Worm (Caenorhabditis elegans) whole organism, L3 larva: ENCODE measurements around the gene F17E9.4.

Source experiments
- elt-3 ChIP-seq, 3 experiments: fragments of 150-350 bp in 1 of 3; sonication (generic microtip) in 2 of 3; optimal IDR thresholded peaks; 2 replicates in 2 of 3; 4 replicates in 1 of 3; lab custom pipeline; 2014 to 2017; ENCODE audit warnings: missing biosample characterization in 3 of 3, missing genetic modification characterization in 3 of 3
- nfya-1 ChIP-seq: sonication (generic microtip); optimal IDR thresholded peaks from 2 replicates; lab custom pipeline; 2017; ENCODE audit warnings: missing genetic modification characterization, mild to moderate bottlenecking, missing compliant biosample characterization, antibody characterized with exemption, moderate library complexity; ENCODE audit not compliant: insufficient read depth
- nhr-237 ChIP-seq: fragments of 150-350 bp; optimal IDR thresholded peaks from 2 replicates; lab custom pipeline; 2014; ENCODE audit warnings: missing biosample characterization, missing genetic modification characterization
- unc-62 ChIP-seq: fragments of 150-350 bp; sonication (generic microtip); optimal IDR thresholded peaks from 4 replicates; lab custom pipeline; 2014; ENCODE audit warnings: missing biosample characterization, missing genetic modification reagents, missing genetic modification characterization

- no peak for TF ChIP-seq nhr-237 (tag; lab: Kevin White, UChicago)
- no peak for TF ChIP-seq nfya-1 (tag; lab: Kevin White, UChicago)
- no peak for TF ChIP-seq elt-3 (tag; optimal IDR thresholded peaks at IDR 0.05; lab: Kevin White, UChicago)
- TF ChIP-seq unc-62, result no peak
Observed at ce11 chrIV:8385662-8386061, 37.5 kb downstream of the F17E9.4 start.
